Worm (Caenorhabditis elegans) whole organism, L4 larva: ENCODE results near the gene cutl-19.

Experiments used
- ama-1 ChIP-seq: fragments of 150-350 bp; optimal IDR thresholded peaks from 2 replicates; lab custom pipeline; 2014; ENCODE audit warnings: inconsistent platforms, mixed read lengths
- nhr-28 ChIP-seq: fragments of 150-350 bp; optimal IDR thresholded peaks from 2 replicates; lab custom pipeline; 2014; ENCODE audit warnings: missing biosample characterization, missing genetic modification characterization

ce11 chrIII:5183372-5183771 is 34.0 kb downstream of the cutl-19 start:
- TF ChIP-seq ama-1 (lab: Kevin White, UChicago) (no peak), nhr-28 (no peak)
